Worm (Caenorhabditis elegans) whole organism, dauer: ENCODE data around the gene pct-1.

ENCODE experiments used
- unc-62 ChIP-seq: sonication (generic microtip); optimal IDR thresholded peaks from 2 replicates; lab custom pipeline; 2017; ENCODE audit warnings: missing biosample characterization, missing genetic modification reagents, missing genetic modification characterization

pct-1 gene

DNA sequence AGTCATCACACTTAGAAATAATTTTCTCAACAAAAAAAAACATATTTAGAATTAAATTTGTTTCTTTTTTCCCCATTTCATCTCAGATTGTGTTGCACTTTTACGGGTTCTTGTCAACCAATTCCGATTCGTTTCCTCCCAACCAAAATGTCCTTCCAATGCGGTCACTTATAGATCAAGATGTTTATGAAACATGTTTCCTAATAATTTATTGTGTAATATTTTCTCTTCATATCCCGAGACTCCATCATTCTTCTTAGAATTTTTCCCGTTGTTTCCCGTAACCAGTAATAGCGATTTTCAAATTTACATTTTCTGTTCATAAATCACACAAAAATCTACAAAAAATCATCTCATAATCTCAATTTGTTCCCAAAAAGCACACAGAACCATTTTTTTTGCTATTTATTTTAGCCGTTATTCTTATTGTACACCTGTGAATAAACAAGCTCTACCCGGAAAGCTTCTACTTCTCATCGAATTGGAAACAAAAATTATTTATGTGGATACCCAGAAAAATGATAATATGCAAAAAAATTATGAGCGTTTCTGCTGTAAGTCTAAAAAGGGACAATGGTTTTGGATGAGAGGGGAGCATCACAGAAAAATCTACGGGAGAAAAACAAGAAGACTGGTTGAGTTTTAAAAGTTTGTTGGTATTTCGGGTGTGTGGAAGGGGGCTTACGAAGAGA is 12.3 kb downstream of the pct-1 start:
- no peak for TF ChIP-seq unc-62

DNA sequence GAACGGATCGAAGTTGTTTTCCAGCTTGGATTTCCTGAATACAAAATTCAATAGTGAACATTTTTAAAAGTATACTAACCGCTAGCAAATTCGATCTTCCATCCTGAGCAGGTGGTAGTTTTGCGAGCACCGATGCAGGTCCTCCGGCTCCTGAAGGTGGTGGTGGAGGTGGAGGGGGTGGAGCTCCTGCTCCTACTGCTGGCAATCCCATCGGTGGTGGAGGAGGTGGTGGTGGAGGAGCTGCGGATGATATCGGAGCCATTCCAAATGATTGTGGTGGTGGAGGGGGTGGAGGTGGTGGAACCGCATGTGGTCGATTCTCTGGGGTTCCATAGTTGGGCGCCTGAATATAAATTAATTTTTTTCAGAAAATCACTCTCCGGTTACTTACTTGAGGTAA is 13.4 kb downstream of the pct-1 start:
- no peak for TF ChIP-seq unc-62

DNA sequence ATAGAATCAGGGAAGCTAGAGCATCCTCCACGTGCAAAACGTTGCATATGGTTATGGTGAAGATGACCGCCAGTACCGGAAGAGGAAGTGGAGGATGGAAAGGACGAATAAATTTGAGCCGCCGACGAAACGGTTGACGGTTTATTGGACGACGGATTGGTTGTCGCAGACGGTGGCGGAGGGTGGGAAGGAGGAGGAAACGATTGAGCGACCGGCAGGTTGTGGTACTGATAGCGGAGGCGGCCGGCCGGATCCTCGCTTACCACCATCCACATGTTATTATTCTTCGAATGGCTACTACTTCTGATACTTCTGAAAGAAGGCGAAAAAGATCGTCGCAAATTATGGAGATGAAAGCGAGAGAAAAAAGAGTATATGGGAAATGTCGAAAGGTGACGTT is 16.6 kb downstream of the pct-1 start:
- TF ChIP-seq unc-62: no peak

DNA sequence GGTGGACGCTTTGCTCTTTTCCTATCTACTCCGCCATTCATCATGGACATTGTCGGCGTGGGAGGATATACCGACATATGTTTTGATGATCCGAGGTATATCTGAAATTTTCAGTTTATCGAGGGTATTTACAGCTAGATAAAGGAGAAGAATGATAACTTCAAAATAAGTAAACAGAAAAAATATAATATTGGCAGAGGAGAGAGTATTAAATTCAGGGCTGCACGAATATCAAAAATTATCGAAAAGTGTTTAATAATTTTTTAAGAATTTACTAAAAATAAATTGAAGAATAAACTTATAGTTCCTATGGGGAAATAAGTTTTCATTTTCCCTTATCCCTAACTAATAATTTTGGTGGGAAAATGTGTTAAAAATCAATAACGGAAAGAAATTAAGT is 22.6 kb downstream of the pct-1 start, which contains the start of gene wsp-1:
TSS of gene wsp-1 (minus strand) at position 101 of the 400 bp plus-strand sequence.
- no peak for TF ChIP-seq unc-62

DNA sequence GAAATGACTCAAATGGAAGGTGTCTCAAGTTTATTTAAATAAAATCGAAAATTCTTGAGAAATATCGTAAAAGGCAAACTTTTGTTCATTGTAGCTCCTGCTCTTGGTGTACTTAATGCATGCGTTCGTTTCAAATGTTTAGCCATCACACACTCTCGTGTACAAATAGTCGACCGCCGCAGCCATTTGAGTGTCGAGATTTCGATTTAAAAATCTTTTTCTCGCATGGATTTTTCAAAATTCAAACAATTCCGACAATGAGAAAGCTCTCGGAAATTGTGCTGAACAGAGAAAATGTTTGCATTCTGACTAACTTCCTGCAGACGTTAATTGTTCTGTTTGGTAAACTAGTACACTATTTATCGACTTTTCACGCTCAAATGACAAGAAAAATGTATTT is 23.0 kb downstream of the pct-1 start:
- TF ChIP-seq unc-62: no peak

DNA sequence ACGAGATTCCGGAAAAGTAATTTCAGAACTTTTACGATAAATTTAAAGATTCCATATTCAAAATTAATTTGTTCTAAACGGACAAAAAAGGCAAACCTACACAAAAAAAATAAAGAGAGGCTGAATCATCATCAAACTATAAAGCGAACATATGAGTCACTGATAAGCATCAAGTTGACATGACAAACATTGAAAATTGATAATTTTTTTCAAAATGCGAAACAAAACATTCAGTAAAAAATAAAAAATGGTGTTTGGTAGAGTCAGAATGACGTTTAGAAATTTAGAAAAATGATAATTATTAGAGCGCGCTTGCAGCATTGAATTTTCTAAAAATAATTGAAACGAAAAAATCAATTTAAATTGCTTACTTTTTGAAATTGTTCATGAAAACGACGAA is 23.5 kb downstream of the pct-1 start:
- no peak for TF ChIP-seq unc-62

DNA sequence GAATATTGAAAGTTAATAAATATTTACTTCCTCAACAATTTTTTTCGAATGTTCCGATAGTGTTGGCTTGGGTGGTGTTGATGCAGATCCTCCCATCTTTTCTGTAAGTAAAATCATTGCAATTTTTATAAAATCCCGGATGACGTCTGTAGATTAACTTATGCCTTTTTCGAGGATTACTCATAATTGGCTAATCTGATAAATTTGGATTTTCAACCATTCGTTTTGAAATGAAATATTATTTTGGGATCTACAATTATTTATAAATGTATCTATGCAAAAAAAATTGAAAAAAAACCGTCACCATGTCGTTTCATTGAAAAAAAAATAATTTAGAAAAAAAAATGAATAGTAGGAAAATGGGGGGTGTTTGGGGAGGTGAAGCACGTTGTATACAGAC is 24.9 kb downstream of the pct-1 start, which contains the start of gene glrx-22:
TSS of gene glrx-22 (minus strand) at position 101 of the 400 bp plus-strand sequence.
- TF ChIP-seq unc-62: no peak

DNA sequence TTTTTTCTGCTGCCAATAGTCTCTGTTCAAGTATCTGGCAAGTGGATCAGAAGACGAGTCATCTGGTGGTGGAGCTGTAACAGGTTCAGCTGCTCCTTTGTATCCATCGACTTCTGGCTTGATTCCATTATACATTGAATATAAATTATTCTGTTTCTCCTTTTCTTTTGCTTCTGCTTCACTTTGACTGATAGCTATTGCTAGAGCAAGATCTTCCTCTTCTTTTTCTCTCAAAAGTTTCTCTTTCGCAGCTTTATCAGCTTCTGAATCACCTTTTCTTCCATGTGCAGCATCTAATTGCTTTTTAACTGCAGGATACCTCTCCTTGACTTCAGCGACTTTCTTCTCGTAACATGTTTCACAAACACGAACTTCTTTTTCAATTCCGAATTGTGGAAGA is 27.3 kb downstream of the pct-1 start:
- TF ChIP-seq unc-62: no peak

DNA sequence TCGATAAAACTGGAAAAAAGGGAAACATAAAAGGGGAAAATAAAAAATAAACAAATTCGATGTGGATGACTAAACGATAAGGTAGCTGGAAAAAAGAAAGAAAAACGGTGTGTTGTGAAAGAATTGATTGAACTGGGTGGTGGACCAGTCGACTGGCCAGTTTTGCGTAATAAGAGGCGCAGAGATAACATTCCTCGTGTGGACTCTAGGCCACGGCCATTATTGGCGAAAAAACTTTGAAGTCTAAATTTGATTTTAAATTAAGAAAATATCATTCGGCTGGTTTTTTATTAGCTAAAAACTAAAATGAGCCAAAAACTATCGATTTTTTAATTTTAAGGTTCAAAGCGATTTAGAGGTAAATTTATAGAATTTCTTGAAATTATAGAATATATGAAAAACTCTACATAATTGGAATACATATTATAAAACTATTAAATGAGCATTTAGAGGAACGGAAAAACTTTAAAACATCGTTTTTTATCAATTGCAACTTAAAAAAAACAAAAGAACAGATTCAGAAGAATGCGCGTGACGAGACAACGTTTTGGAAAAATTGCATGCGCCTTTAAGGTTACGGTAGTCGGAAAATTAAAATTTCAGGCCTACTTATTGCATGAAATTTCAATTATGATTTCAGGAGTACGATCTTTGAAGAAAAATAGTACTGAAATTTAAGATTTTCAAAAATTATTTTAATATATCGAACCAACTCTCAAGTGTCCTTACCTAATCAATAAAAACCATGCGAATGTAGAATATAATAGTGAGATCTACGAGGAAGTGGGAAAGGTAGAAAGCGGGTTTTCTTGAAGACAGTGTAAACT is 29.2 kb downstream of the pct-1 start, which contains the start of gene hgrs-1:
TSS of gene hgrs-1 (minus strand) at position 777 of the 827 bp plus-strand sequence.
- TF ChIP-seq unc-62: no peak

DNA sequence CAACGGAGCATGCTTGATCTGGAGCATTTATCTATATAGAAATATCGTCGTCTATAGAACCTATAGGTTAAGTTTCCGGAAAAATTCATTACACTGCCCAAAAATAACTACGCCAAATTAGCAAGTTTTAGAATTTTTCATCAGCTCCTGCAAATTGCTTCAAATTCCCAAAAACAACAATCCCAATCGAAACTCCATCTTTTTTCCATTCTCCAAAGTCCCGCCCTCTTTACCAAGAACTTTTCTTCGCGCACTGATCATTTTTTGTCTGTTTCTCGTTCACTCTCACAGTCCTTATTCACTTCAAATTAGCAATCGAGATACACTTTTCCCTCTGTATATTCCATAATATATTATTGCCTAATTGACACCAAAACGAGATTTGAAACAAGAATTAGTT is 30.0 kb downstream of the pct-1 start, which contains the start of gene svh-1:
TSS of gene svh-1 (plus strand) at position 301 of the 400 bp plus-strand sequence.
- no peak for TF ChIP-seq unc-62

DNA sequence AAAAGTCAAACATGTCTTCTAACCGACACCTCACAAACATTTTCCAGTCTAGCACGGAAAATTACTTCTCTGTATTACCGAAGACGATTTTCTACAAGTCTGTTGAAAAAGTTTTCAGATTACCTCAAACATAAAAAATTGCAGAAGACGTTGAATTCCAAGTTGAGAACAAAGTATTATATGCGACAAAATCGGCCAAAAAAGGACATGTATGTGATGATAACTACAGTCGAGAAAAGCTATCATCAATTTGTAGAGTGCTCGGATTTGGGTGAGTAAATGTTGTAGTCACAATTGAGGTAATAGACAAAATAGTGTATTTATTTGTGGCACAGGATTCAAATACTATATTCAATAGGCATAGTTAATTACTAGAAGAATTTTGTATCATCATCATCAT is 32.6 kb downstream of the pct-1 start:
- TF ChIP-seq unc-62: no peak

DNA sequence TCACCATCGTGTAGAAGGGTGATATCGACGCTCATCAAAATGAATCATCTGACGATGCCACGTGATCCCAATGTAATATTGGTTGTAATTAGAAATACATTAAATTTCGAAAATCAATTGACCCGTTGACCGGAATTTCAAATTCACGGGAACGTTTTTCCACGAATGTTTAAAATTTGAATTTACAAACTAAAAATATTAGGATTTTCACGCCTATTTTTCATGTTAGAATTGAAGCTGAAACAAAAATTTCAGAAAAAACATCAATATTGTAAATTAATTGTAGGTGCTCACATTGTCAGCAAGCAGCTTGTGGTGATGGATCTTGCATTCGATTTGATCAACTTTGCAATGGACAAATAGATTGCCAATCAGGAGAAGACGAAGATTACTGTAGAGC is 34.0 kb downstream of the pct-1 start, which contains the start of gene C07G1.6:
TSS of gene C07G1.6 (minus strand) at position 101 of the 400 bp plus-strand sequence.
- TF ChIP-seq unc-62: no peak

DNA sequence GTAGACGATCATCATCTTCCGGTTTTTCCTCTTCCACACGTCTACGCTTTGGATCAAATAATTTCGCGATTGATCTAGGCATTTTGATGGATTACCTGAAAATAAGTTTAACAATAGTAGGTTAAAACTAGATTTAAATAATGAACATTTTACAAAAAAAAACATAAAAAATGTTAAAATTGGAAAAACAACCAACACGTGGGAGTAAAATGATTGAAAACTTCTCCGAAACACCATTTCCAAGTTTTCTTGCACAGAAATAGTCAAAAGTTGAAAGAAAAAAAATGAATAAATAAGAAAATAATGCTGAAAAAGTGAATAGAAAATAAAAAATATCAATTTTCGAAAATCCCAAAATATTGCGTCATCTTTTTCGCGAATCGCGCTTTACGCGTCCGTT is 35.5 kb downstream of the pct-1 start, which contains the start of gene C07G1.7:
TSS of gene C07G1.7 (minus strand) at position 101 of the 400 bp plus-strand sequence.
- TF ChIP-seq unc-62: no peak

DNA sequence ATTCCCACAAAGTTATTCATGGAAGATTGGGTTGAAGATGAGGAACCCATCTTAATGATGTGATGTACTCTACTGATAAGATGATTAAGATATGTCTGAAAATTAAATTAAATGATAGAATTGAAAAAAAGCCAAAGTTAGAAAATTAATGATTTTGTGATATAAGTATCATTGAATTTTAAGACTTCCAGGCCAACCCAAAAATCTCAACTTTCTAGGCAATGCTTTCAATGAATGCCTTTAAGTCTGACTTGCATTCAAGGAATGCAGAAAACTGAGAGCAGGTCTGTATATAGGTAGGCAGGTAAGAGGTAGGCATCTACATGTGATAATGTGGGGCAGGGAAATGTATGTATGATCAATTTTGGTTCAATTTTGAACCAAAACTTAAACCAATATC is 43.7 kb downstream of the pct-1 start, which contains the start of gene ocr-2:
TSS of gene ocr-2 (minus strand) at position 101 of the 400 bp plus-strand sequence.
- no peak for TF ChIP-seq unc-62

DNA sequence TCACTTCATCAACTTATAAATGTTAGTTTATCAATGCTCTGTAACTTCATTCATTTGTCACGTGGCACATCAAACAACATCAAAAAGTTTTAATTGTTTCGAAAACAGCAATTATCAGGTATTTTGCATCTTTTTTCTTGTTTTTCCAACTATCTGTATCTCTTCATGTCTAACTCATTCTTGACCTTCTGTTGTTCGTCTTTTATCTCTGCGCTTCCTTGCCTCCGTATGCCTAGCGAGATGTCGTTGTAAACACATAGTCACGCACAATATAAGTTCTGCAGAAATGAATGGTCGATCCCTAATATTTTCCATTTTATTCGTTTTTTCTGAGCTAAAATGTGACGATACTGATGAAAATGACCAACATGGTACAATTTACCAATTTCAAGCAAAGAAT is 45.7 kb downstream of the pct-1 start, which contains the start of gene gpx-6:
TSS of gene gpx-6 (plus strand) at position 257 of the 400 bp plus-strand sequence.
- no peak for TF ChIP-seq unc-62

DNA sequence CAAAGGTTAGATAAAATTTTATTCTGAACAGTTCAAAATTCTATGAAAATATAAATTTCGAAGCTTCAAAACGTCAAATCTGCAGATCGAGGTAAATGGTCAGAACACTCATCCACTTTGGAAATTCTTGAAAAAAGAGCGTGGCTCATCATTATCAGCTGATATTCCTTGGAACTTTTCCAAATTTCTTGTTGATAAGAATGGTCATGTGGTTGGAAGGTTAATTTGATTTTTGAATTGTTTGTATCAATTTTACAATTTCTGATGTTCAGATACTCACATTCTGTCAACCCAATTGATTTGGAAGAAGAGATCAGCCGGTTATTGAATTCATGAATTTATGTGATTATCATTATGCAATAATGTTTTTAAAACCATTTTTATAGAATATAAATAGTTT is 46.8 kb downstream of the pct-1 start:
- TF ChIP-seq unc-62: no peak

DNA sequence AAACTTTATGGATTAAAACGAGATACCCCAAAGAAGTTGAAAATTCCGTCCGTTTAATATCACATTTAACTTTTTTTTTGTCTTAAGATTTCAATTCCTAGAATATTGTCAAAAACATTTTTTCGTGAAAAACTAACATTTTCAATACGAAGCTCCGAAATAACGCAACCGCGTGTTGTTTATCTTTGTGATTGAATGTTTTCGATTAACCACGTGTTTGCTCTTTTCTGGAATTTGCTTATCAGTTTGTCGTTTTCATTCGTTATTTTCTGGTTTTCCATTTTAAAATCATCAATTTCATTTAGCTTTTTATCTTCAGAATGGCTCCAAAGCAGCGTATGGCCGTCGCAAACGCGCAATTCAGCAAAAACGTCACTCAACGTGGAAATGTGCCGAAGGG is 49.1 kb downstream of the pct-1 start, which contains the start of gene serp-1.2:
TSS of gene serp-1.2 (plus strand) at position 318 of the 400 bp plus-strand sequence.
- TF ChIP-seq unc-62: no peak
